Worm (Caenorhabditis elegans) whole organism, L4 larva: Measurements from ENCODE around the gene hda-6.

Experiments
- arid-1 ChIP-seq: fragments of 200-800 bp; sonication (Bioruptor generic); conservative IDR thresholded peaks from 2 replicates; pipeline ENCODE4 v1.3.6; 2022; ENCODE audit warnings: missing genetic modification reagents, missing genetic modification characterization, missing compliant biosample characterization
- lin-1 ChIP-seq: fragments of 200-800 bp; sonication (Bioruptor generic); IDR thresholded peaks from 2 replicates; pipeline ENCODE4 v1.3.6; 2022; ENCODE audit warnings: missing genetic modification reagents, missing genetic modification characterization, missing compliant biosample characterization
- pha-4 ChIP-seq, 2 experiments: fragments of 150-350 bp in 1 of 2; fragments of 200-800 bp in 1 of 2; sonication (Bioruptor generic) in 1 of 2; IDR thresholded peaks in 1 of 2; optimal IDR thresholded peaks in 1 of 2; 2 replicates each; pipeline versions ENCODE4 v1.3.6 to Lab custom; 2014 to 2022; ENCODE audit warnings: missing genetic modification characterization in 2 of 2, missing genetic modification reagents in 2 of 2, missing biosample characterization in 1 of 2, missing compliant biosample characterization in 1 of 2
- rbr-2 ChIP-seq: sonication (generic microtip); optimal IDR thresholded peaks from 2 replicates; lab custom pipeline; 2016; ENCODE audit warnings: missing genotype, missing genetic modification characterization, missing compliant biosample characterization
- unc-39 ChIP-seq: sonication (generic microtip); optimal IDR thresholded peaks from 2 replicates; lab custom pipeline; 2017; ENCODE audit warnings: missing biosample characterization, missing genetic modification characterization
- zfp-2 ChIP-seq: sonication (generic microtip); optimal IDR thresholded peaks from 2 replicates; lab custom pipeline; 2016; ENCODE audit warnings: mild to moderate bottlenecking, missing genetic modification characterization, missing compliant biosample characterization

DNA sequence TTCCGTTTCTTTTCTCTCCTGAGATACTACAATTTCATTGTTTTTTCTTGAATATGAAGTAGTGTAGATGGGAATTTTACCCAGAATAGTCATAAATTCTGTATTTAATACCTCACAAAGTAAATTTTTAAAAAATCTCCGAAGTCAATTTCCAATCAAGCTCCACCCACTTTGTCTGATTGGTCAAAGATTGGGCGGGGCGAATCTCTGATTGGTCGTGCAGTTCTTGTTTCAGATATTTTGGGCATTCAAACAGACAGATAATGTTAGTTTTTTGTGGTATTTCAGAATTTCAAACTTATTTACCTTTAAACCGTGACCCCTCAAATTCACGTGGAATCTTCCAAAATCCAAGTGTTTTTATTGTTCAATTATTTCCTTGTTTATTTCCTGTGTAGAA is 3.6 kb downstream of the hda-6 start, which contains the start of gene F41H10.5:
- no peak for TF ChIP-seq rbr-2 (tag; lab: Kevin White, UChicago)
- no peak for TF ChIP-seq zfp-2 (tag; lab: Kevin White, UChicago)
- no peak for TF ChIP-seq arid-1 (GFP tag; lab: Robert Waterston, UW)
- TF ChIP-seq lin-1: no peak
- no peak for TF ChIP-seq pha-4 (GFP tag; IDR thresholded peaks at IDR 0.05; lab: Robert Waterston, UW)
- TF ChIP-seq pha-4 (tag; optimal IDR thresholded peaks at IDR 0.05; lab: Kevin White, UChicago): no peak
- TF ChIP-seq unc-39 (tag; lab: Kevin White, UChicago): no peak
